Fruit fly (Drosophila melanogaster) whole organism, embryonic: ENCODE measurements around the gene CG7120.

Experiments
- Bdp1 ChIP-seq: fragments of 200-800 bp; sonication (Bioruptor generic); optimal IDR thresholded peaks from 3 replicates; lab custom pipeline; 2016; ENCODE audit warnings: missing biosample characterization, missing genetic modification characterization
- CG10366 ChIP-seq: fragments of 200-800 bp; sonication (Bioruptor generic); IDR thresholded peaks from 2 replicates; pipeline ENCODE4 v1.3.6; 2022; ENCODE audit warnings: missing biosample characterization, missing genetic modification characterization
- CG12659 ChIP-seq: fragments of 200-800 bp; sonication (Bioruptor generic); optimal IDR thresholded peaks from 3 replicates; lab custom pipeline; 2017; ENCODE audit warnings: mild to moderate bottlenecking, missing biosample characterization, missing genetic modification reagents, missing genetic modification characterization
- CG13424 ChIP-seq: fragments of 200-800 bp; sonication (Bioruptor generic); optimal IDR thresholded peaks from 2 replicates; lab custom pipeline; 2019; ENCODE audit warnings: missing biosample characterization, mild to moderate bottlenecking, missing genetic modification characterization, moderate library complexity
- CG14014 ChIP-seq: fragments of 200-800 bp; sonication (Bioruptor generic); IDR thresholded peaks from 2 replicates; pipeline ENCODE4 v1.3.6; 2022; ENCODE audit warnings: missing biosample characterization, missing genetic modification characterization
- CG15696 ChIP-seq: fragments of 200-800 bp; sonication (Bioruptor generic); optimal IDR thresholded peaks from 2 replicates; lab custom pipeline; 2019; ENCODE audit warnings: missing biosample characterization, mild to moderate bottlenecking, missing genetic modification characterization, moderate library complexity
- CG16813 ChIP-seq: fragments of 200-800 bp; sonication (Bioruptor generic); IDR thresholded peaks from 3 replicates; pipeline ENCODE4 v1.3.6; 2022; ENCODE audit warnings: missing biosample characterization, missing genetic modification characterization; ENCODE audit not compliant: partially characterized antibody
- CG16815 ChIP-seq: fragments of 200-800 bp; sonication (Bioruptor generic); optimal IDR thresholded peaks from 3 replicates; lab custom pipeline; 2017; ENCODE audit warnings: missing biosample characterization, mild to moderate bottlenecking, missing genetic modification characterization
- CG17328 ChIP-seq: fragments of 200-800 bp; sonication (Bioruptor generic); IDR thresholded peaks from 2 replicates; pipeline ENCODE4 v1.3.6; 2022; ENCODE audit warnings: missing biosample characterization, missing genetic modification characterization
- CG17829 ChIP-seq: fragments of 200-800 bp; optimal IDR thresholded peaks from 2 replicates; lab custom pipeline; 2019; ENCODE audit warnings: missing biosample characterization, mild to moderate bottlenecking, missing genetic modification characterization, moderate library complexity
- CG17912 ChIP-seq: fragments of 200-800 bp; sonication (Bioruptor generic); optimal IDR thresholded peaks from 2 replicates; lab custom pipeline; 2018; ENCODE audit warnings: missing biosample characterization, mild to moderate bottlenecking, missing genetic modification characterization
- CG2889 ChIP-seq: fragments of 200-800 bp; sonication (Bioruptor generic); IDR thresholded peaks from 3 replicates; pipeline ENCODE4 v1.3.6; 2022; ENCODE audit warnings: missing biosample characterization, missing genetic modification characterization
- CG31441 ChIP-seq: fragments of 200-800 bp; sonication (Bioruptor generic); IDR thresholded peaks from 2 replicates; pipeline ENCODE4 v1.3.6; 2022; ENCODE audit warnings: missing biosample characterization, missing genetic modification characterization
- CG3726 ChIP-seq: fragments of 200-800 bp; sonication (Bioruptor generic); IDR thresholded peaks from 3 replicates; pipeline ENCODE4, ENCODE4 v1.3.6; 2022; ENCODE audit warnings: missing biosample characterization, missing genetic modification characterization
- CG4424 ChIP-seq: fragments of 200-800 bp; sonication (Bioruptor generic); optimal IDR thresholded peaks from 3 replicates; lab custom pipeline; 2016; ENCODE audit warnings: missing biosample characterization, missing genetic modification characterization
- CG5953 ChIP-seq: fragments of 200-800 bp; sonication (Bioruptor generic); IDR thresholded peaks from 2 replicates; pipeline ENCODE4 v1.3.6; 2022; ENCODE audit warnings: missing biosample characterization, missing genetic modification characterization
- CG8478 ChIP-seq: fragments of >200 bp; optimal IDR thresholded peaks from 2 replicates; lab custom pipeline; 2018
- Chrac-16 ChIP-seq: fragments of 200-800 bp; sonication (Bioruptor generic); optimal IDR thresholded peaks from 3 replicates; lab custom pipeline; 2016; ENCODE audit warnings: missing biosample characterization, missing genetic modification characterization
- E2f1 ChIP-seq: fragments of 200-800 bp; sonication (Bioruptor generic); IDR thresholded peaks from 2 replicates; pipeline ENCODE4 v1.3.6; 2022; ENCODE audit warnings: missing biosample characterization, missing genetic modification characterization
- E2f2 ChIP-seq: fragments of 200-800 bp; sonication (Bioruptor generic); IDR thresholded peaks from 2 replicates; pipeline ENCODE4 v1.3.6; 2022; ENCODE audit warnings: missing biosample characterization, missing genetic modification characterization
- Hr78 ChIP-seq, 2 experiments: fragments of 200-800 bp in 1 of 2; fragments of >200 bp in 1 of 2; sonication (Bioruptor generic) in 1 of 2; optimal IDR thresholded peaks; 2 replicates each; lab custom pipeline; 2017 to 2019; ENCODE audit warnings: missing biosample characterization in 2 of 2, missing genetic modification characterization in 2 of 2, mild to moderate bottlenecking in 1 of 2, moderate library complexity in 1 of 2
- Mes4 ChIP-seq: fragments of 200-800 bp; sonication (Bioruptor generic); optimal IDR thresholded peaks from 2 replicates; lab custom pipeline; 2016; ENCODE audit warnings: missing biosample characterization, missing genetic modification characterization
- NC2α ChIP-seq: fragments of 200-800 bp; sonication (Bioruptor generic); optimal IDR thresholded peaks from 2 replicates; lab custom pipeline; 2016; ENCODE audit warnings: missing biosample characterization, missing genetic modification characterization
- Scr ChIP-seq: fragments of 200-800 bp; sonication (Bioruptor generic); IDR thresholded peaks from 2 replicates; pipeline ENCODE4 v1.3.6; 2022; ENCODE audit warnings: missing biosample characterization, missing genetic modification characterization; ENCODE audit not compliant: partially characterized antibody
- ac ChIP-seq: fragments of 200-800 bp; sonication (Bioruptor generic); optimal IDR thresholded peaks from 3 replicates; lab custom pipeline; 2017; ENCODE audit warnings: missing biosample characterization, mild to moderate bottlenecking, missing genetic modification characterization
- bsh ChIP-seq, 2 experiments: fragments of 200-800 bp; sonication (Bioruptor generic); optimal IDR thresholded peaks; 2 replicates each; lab custom pipeline; 2017 to 2018; ENCODE audit warnings: mild to moderate bottlenecking in 2 of 2, missing biosample characterization in 2 of 2, missing genetic modification characterization in 2 of 2, moderate library complexity in 1 of 2
- crol ChIP-seq: fragments of 200-800 bp; sonication (Bioruptor generic); IDR thresholded peaks from 2 replicates; pipeline ENCODE4 v1.3.6; 2022; ENCODE audit warnings: missing biosample characterization, missing genetic modification characterization
- dati ChIP-seq: fragments of 200-800 bp; sonication (Bioruptor generic); IDR thresholded peaks from 2 replicates; pipeline ENCODE4 v1.3.6; 2022; ENCODE audit warnings: missing biosample characterization, missing genetic modification characterization
- eve ChIP-seq, 2 experiments: fragments of >200 bp; optimal IDR thresholded peaks; 2 replicates each; lab custom pipeline; 2017; ENCODE audit warnings: missing biosample characterization in 2 of 2, missing genetic modification characterization in 2 of 2
- exex ChIP-seq: fragments of 200-800 bp; sonication (Bioruptor generic); optimal IDR thresholded peaks from 4 replicates; lab custom pipeline; 2018; ENCODE audit warnings: missing biosample characterization, mild to moderate bottlenecking, missing genetic modification characterization, moderate library complexity
- fd3F ChIP-seq: fragments of 200-800 bp; sonication (Bioruptor generic); optimal IDR thresholded peaks from 2 replicates; lab custom pipeline; 2018; ENCODE audit warnings: missing biosample characterization, mild to moderate bottlenecking, missing genetic modification characterization, moderate library complexity
- grau ChIP-seq: fragments of 200-800 bp; optimal IDR thresholded peaks from 3 replicates; lab custom pipeline; 2019; ENCODE audit warnings: missing biosample characterization, mild to moderate bottlenecking, missing genetic modification characterization, moderate library complexity
- gro ChIP-seq: fragments of 200-800 bp; sonication (Bioruptor generic); optimal IDR thresholded peaks from 2 replicates; lab custom pipeline; 2016; ENCODE audit warnings: missing biosample characterization, missing genetic modification characterization
- hth ChIP-seq: fragments of >200 bp; optimal IDR thresholded peaks from 2 replicates; lab custom pipeline; 2017; ENCODE audit warnings: inconsistent platforms
- insv ChIP-seq, 2 experiments: fragments of 200-800 bp; sonication (Bioruptor generic); optimal IDR thresholded peaks; 3 replicates each; lab custom pipeline; 2016 to 2018; ENCODE audit warnings: missing biosample characterization in 2 of 2, missing genetic modification characterization in 2 of 2
- jumu ChIP-seq: fragments of 200-800 bp; sonication (Bioruptor generic); optimal IDR thresholded peaks from 3 replicates; lab custom pipeline; 2016; ENCODE audit warnings: missing biosample characterization, missing genetic modification characterization
- lbe ChIP-seq: fragments of 200-800 bp; sonication (Bioruptor generic); optimal IDR thresholded peaks from 2 replicates; lab custom pipeline; 2016; ENCODE audit warnings: missing biosample characterization, mild to moderate bottlenecking, missing genetic modification characterization
- nau ChIP-seq: fragments of 200-800 bp; sonication (Bioruptor generic); optimal IDR thresholded peaks from 3 replicates; lab custom pipeline; 2017; ENCODE audit warnings: missing biosample characterization, mild to moderate bottlenecking, missing genetic modification characterization, missing genetic modification reagents
- org-1 ChIP-seq: fragments of 200-800 bp; sonication (Bioruptor generic); optimal IDR thresholded peaks from 2 replicates; lab custom pipeline; 2017; ENCODE audit warnings: missing biosample characterization, missing genetic modification characterization
- pfk ChIP-seq: fragments of 200-800 bp; sonication (Bioruptor generic); optimal IDR thresholded peaks from 2 replicates; lab custom pipeline; 2018; ENCODE audit warnings: missing biosample characterization, mild to moderate bottlenecking, missing genetic modification characterization, moderate library complexity
- pho ChIP-seq: fragments of 200-800 bp; sonication (Bioruptor generic); optimal IDR thresholded peaks from 2 replicates; lab custom pipeline; 2016; ENCODE audit warnings: missing biosample characterization, missing genetic modification characterization
- pita ChIP-seq: fragments of 200-800 bp; sonication (Bioruptor generic); optimal IDR thresholded peaks from 2 replicates; lab custom pipeline; 2017; ENCODE audit warnings: missing biosample characterization, mild to moderate bottlenecking, missing genetic modification characterization
- rib ChIP-seq: fragments of 200-800 bp; sonication (Bioruptor generic); IDR thresholded peaks from 2 replicates; pipeline ENCODE4 v1.3.6; 2022; ENCODE audit warnings: missing biosample characterization, missing genetic modification characterization
- sima ChIP-seq: fragments of 200-800 bp; sonication (Bioruptor generic); optimal IDR thresholded peaks from 2 replicates; lab custom pipeline; 2016; ENCODE audit warnings: missing biosample characterization, missing genetic modification characterization
- sisA ChIP-seq: fragments of 200-800 bp; sonication (Bioruptor generic); IDR thresholded peaks from 2 replicates; pipeline ENCODE4 v1.3.6; 2022; ENCODE audit warnings: missing biosample characterization, missing genetic modification characterization
- tll ChIP-seq, 2 experiments: fragments of 200-800 bp in 1 of 2; fragments of >200 bp in 1 of 2; sonication (Bioruptor generic) in 1 of 2; optimal IDR thresholded peaks; 2 replicates each; lab custom pipeline; 2017 to 2019; ENCODE audit warnings: missing biosample characterization in 2 of 2, missing genetic modification characterization in 2 of 2, mild to moderate bottlenecking in 1 of 2, moderate library complexity in 1 of 2
- usp ChIP-seq: fragments of >200 bp; optimal IDR thresholded peaks from 2 replicates; lab custom pipeline; 2017; ENCODE audit warnings: missing biosample characterization, missing genetic modification characterization
- vfl ChIP-seq: fragments of 200-800 bp; sonication (Bioruptor generic); optimal IDR thresholded peaks from 2 replicates; lab custom pipeline; 2016; ENCODE audit warnings: missing biosample characterization, missing genetic modification characterization
- zen2 ChIP-seq: fragments of 200-800 bp; sonication (Bioruptor generic); IDR thresholded peaks from 3 replicates; pipeline ENCODE4 v1.3.6; 2022; ENCODE audit warnings: missing biosample characterization, missing genetic modification characterization; ENCODE audit not compliant: partially characterized antibody

CG7120 gene

DNA sequence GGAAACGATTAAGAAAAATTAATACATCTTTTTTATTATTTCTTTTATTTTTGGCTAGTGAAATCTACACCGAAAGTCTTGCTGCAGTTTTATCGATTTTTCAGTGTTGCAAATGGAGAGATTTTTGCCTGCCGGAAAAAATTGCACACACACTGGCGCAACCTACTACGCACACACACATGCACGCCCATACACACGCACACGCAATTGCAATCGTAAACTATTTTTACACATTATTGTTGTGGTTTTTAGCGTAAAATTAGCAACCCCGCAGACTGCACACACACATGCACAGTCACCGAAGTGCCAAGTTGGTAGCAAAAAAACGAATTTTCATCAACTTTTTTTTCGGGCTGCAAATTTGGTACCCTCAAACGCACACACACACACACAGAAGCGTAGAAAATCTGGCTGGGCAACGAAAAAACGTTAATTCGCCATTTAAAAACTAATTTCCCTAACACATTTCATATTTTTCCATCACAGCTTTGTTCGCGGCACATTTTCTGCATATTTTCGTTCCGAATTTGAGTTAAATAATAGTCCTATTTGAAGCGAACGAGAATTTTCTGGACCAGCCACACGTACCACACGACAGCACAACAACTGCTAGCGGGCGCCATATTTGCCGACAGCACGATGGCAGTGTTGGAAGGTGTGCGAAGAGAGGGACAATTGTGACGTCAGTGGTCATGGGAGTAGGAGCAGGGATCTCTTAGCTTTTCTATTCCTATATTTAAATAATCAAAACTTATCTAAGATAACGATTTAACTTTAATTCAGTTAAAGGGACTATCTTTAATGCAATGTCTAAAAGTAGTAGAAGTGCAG is 46.2 kb downstream of the CG7120 start, which contains the start of gene Unr (continued):
- TF ChIP-seq org-1 (GFP tag; lab: Kevin White, UChicago): peak; percentile 39
- peak; percentile 75 for TF ChIP-seq CG17912 (GFP tag; lab: Kevin White, UChicago)
- TF ChIP-seq CG31441 (GFP tag; lab: Robert Waterston, UW): peak; percentile 73
- TF ChIP-seq ac (GFP tag; lab: Kevin White, UChicago): no peak
- peak; percentile 71 for TF ChIP-seq rib (GFP tag; lab: Robert Waterston, UW)
- TF ChIP-seq Hr78 (GFP tag; optimal IDR thresholded peaks at IDR 0.05; lab: Kevin White, UChicago): no peak
- peak; percentile 74 for TF ChIP-seq grau (tag; lab: Kevin White, UChicago)
- no peak for TF ChIP-seq usp (GFP tag; lab: Kevin White, UChicago)
- TF ChIP-seq CG10366 (GFP tag; lab: Robert Waterston, UW): peak; percentile 77
- peak; percentile 67 for TF ChIP-seq CG15696 (tag; lab: Kevin White, UChicago)
- no peak for TF ChIP-seq zen2 (GFP tag; lab: Robert Waterston, UW)
- TF ChIP-seq Bdp1 (GFP tag; lab: Kevin White, UChicago): peak; percentile 60
- TF ChIP-seq Scr: no peak
- TF ChIP-seq eve (GFP tag; optimal IDR thresholded peaks at IDR 0.05; lab: Kevin White, UChicago): no peak
- no peak for TF ChIP-seq hth (lab: Kevin White, UChicago)
- TF ChIP-seq CG17829 (tag; lab: Kevin White, UChicago): peak; percentile 80
- no peak for TF ChIP-seq dati (GFP tag; lab: Robert Waterston, UW)
- TF ChIP-seq bsh (GFP tag; optimal IDR thresholded peaks at IDR 0.05; lab: Kevin White, UChicago): peak in 1 of 2 experiments; percentile 77
- peak; percentile 83 for TF ChIP-seq CG4424 (GFP tag; lab: Kevin White, UChicago)
- TF ChIP-seq CG16815: peak; percentile 42
- TF ChIP-seq NC2α (GFP tag; lab: Kevin White, UChicago): peak; percentile 48
- no peak for TF ChIP-seq CG2889 (GFP tag; lab: Robert Waterston, UW)
- TF ChIP-seq vfl (GFP tag; lab: Kevin White, UChicago): peak; percentile 67
- peak; percentile 69 for TF ChIP-seq Mes4 (GFP tag; lab: Kevin White, UChicago)
- TF ChIP-seq E2f2 (GFP tag; lab: Robert Waterston, UW): peak; percentile 46; the same call in 1 of the 2 replicates
- peak; percentile 77 for TF ChIP-seq CG14014
- TF ChIP-seq Chrac-16 (GFP tag; lab: Kevin White, UChicago): peak; percentile 82
- TF ChIP-seq pho (GFP tag; lab: Kevin White, UChicago): peak; percentile 84
- peak; percentile 85 for TF ChIP-seq CG12659 (GFP tag; lab: Kevin White, UChicago)
- TF ChIP-seq sima (GFP tag; lab: Kevin White, UChicago): peak; percentile 5
- TF ChIP-seq pita: no peak
- TF ChIP-seq exex (tag; lab: Kevin White, UChicago): peak; percentile 34
- peak; percentile 81 for TF ChIP-seq jumu
- peak; percentile 89 for TF ChIP-seq gro
- TF ChIP-seq CG8478 (lab: Kevin White, UChicago): no peak
- no peak for TF ChIP-seq CG3726 (GFP tag; lab: Robert Waterston, UW)
- TF ChIP-seq insv (GFP tag; optimal IDR thresholded peaks at IDR 0.05; lab: Kevin White, UChicago): peak in 1 of 2 experiments; percentile 42
- peak; percentile 47 for TF ChIP-seq nau (GFP tag; lab: Kevin White, UChicago)
- peak; percentile 21 for TF ChIP-seq pfk (GFP tag; lab: Kevin White, UChicago)
- peak; percentile 80 for TF ChIP-seq CG17328 (GFP tag; lab: Robert Waterston, UW)
- TF ChIP-seq lbe (GFP tag; lab: Kevin White, UChicago): peak; percentile 64
- no peak for TF ChIP-seq tll (GFP tag; optimal IDR thresholded peaks at IDR 0.05; lab: Kevin White, UChicago)
- TF ChIP-seq sisA (GFP tag; lab: Robert Waterston, UW): peak; percentile 78
- peak; percentile 72 for TF ChIP-seq CG13424 (tag; lab: Kevin White, UChicago)
- peak; percentile 75; the same call in 1 of the 2 replicates for TF ChIP-seq E2f1 (GFP tag; lab: Robert Waterston, UW)
- peak; percentile 76 for TF ChIP-seq CG5953
- TF ChIP-seq fd3F (GFP tag; lab: Kevin White, UChicago): peak; percentile 53
- no peak for TF ChIP-seq CG16813 (GFP tag; lab: Robert Waterston, UW)
- TF ChIP-seq crol (GFP tag; lab: Robert Waterston, UW): no peak
